Worm (Caenorhabditis elegans): ENCODE measurements around the gene pus-1.

The pus-1 gene

ce11 chrV:16831310-16831709, 36.6 kb upstream of the pus-1 start:
- TF ChIP-seq cog-1 (tag; optimal IDR thresholded peaks at IDR 0.05) (no peak), ref-1 (GFP tag; conservative IDR thresholded peaks at IDR 0.05) (no peak), ztf-29 (GFP tag; IDR thresholded peaks at IDR 0.05) (no peak)

- TF ChIP-seq tab-1 (GFP tag; IDR thresholded peaks at IDR 0.05) (no peak), flt-1 (GFP tag; IDR thresholded peaks at IDR 0.05) (no peak), ztf-23 (GFP tag; IDR thresholded peaks at IDR 0.05) (no peak), ref-1 (GFP tag; conservative IDR thresholded peaks at IDR 0.05) (no peak), med-1 (GFP tag; optimal IDR thresholded peaks at IDR 0.05; ENCODE audit: insufficient read depth) (no peak), ztf-29 (GFP tag; IDR thresholded peaks at IDR 0.05) (no peak), cog-1 (tag; optimal IDR thresholded peaks at IDR 0.05) (no peak), T22C8.4 (GFP tag; IDR thresholded peaks at IDR 0.05) (no peak), klf-2 (GFP tag; conservative IDR thresholded peaks at IDR 0.05) (no peak)
These were observed 34.6 kb upstream of the pus-1 start, which contains the start of gene srh-214 for ce11 chrV:16829396-16829795. srh-214 (minus strand) TSS chrV:16829755.

- TF ChIP-seq ztf-23 (GFP tag; IDR thresholded peaks at IDR 0.05) (no peak), T22C8.4 (GFP tag; IDR thresholded peaks at IDR 0.05) (no peak), flt-1 (GFP tag; IDR thresholded peaks at IDR 0.05) (no peak), ztf-29 (GFP tag; IDR thresholded peaks at IDR 0.05) (no peak), ref-1 (GFP tag; conservative IDR thresholded peaks at IDR 0.05) (no peak), klf-2 (GFP tag; conservative IDR thresholded peaks at IDR 0.05) (no peak), cog-1 (tag; optimal IDR thresholded peaks at IDR 0.05) (no peak), med-1 (GFP tag; optimal IDR thresholded peaks at IDR 0.05; ENCODE audit: insufficient read depth) (no peak), tab-1 (GFP tag; IDR thresholded peaks at IDR 0.05) (no peak)
These were observed 32.7 kb upstream of the pus-1 start, which contains the start of gene srh-216 for ce11 chrV:16827485-16827884. srh-216 (minus strand) TSS chrV:16827585.

ce11 chrV:16821270-16821737, 26.6 kb upstream of the pus-1 start, which contains the start of gene T20B3.14:
T20B3.14 (minus strand) TSS chrV:16821320.
- TF ChIP-seq med-1 (GFP tag; optimal IDR thresholded peaks at IDR 0.05; ENCODE audit: insufficient read depth), result no peak
- no peak for TF ChIP-seq ztf-23 (GFP tag; IDR thresholded peaks at IDR 0.05)
- TF ChIP-seq ztf-29 (GFP tag; IDR thresholded peaks at IDR 0.05), result no peak
- no peak for TF ChIP-seq klf-2 (GFP tag; conservative IDR thresholded peaks at IDR 0.05)
- TF ChIP-seq cog-1 (tag; optimal IDR thresholded peaks at IDR 0.05), result no peak
- TF ChIP-seq T22C8.4 (GFP tag; IDR thresholded peaks at IDR 0.05), result no peak
- no peak for TF ChIP-seq tab-1 (GFP tag; IDR thresholded peaks at IDR 0.05)
- no peak for TF ChIP-seq flt-1 (GFP tag; IDR thresholded peaks at IDR 0.05)

ce11 chrV:16816707-16817106, 22.0 kb upstream of the pus-1 start:
- no peak for TF ChIP-seq ztf-23 (GFP tag; IDR thresholded peaks at IDR 0.05)
- no peak for TF ChIP-seq klf-2 (GFP tag; conservative IDR thresholded peaks at IDR 0.05)
- no peak for TF ChIP-seq T22C8.4 (GFP tag; IDR thresholded peaks at IDR 0.05)
- TF ChIP-seq med-1 (GFP tag; optimal IDR thresholded peaks at IDR 0.05; ENCODE audit: insufficient read depth), result no peak
- no peak for TF ChIP-seq ref-1 (GFP tag; conservative IDR thresholded peaks at IDR 0.05)
- no peak for TF ChIP-seq cog-1 (tag; optimal IDR thresholded peaks at IDR 0.05)
- TF ChIP-seq ztf-29 (GFP tag; IDR thresholded peaks at IDR 0.05), result no peak
- no peak for TF ChIP-seq tab-1 (GFP tag; IDR thresholded peaks at IDR 0.05)

- no peak for TF ChIP-seq klf-2 (GFP tag; conservative IDR thresholded peaks at IDR 0.05)
- no peak for TF ChIP-seq flt-1 (GFP tag; IDR thresholded peaks at IDR 0.05)
- no peak for TF ChIP-seq ztf-29 (GFP tag; IDR thresholded peaks at IDR 0.05)
- no peak for TF ChIP-seq med-1 (GFP tag; optimal IDR thresholded peaks at IDR 0.05; ENCODE audit: insufficient read depth)
- no peak for TF ChIP-seq cog-1 (tag; optimal IDR thresholded peaks at IDR 0.05)
- TF ChIP-seq ref-1 (GFP tag; conservative IDR thresholded peaks at IDR 0.05), result no peak
- no peak for TF ChIP-seq ztf-23 (GFP tag; IDR thresholded peaks at IDR 0.05)
- TF ChIP-seq tab-1 (GFP tag; IDR thresholded peaks at IDR 0.05), result no peak
- no peak for TF ChIP-seq T22C8.4 (GFP tag; IDR thresholded peaks at IDR 0.05)
These were observed 20.5 kb upstream of the pus-1 start, which contains the start of gene T20B3.1 for ce11 chrV:16815261-16815660. T20B3.1 (plus strand) TSS chrV:16815561.

ce11 chrV:16814541-16815207, 19.9 kb upstream of the pus-1 start:
- TF ChIP-seq ref-1 (GFP tag; conservative IDR thresholded peaks at IDR 0.05) (no peak), ztf-23 (GFP tag; IDR thresholded peaks at IDR 0.05) (no peak), T22C8.4 (GFP tag; IDR thresholded peaks at IDR 0.05) (no peak), klf-2 (GFP tag; conservative IDR thresholded peaks at IDR 0.05) (no peak)

- TF ChIP-seq T22C8.4 (GFP tag; IDR thresholded peaks at IDR 0.05) (no peak), med-1 (GFP tag; optimal IDR thresholded peaks at IDR 0.05; ENCODE audit: insufficient read depth) (no peak), ztf-23 (GFP tag; IDR thresholded peaks at IDR 0.05) (no peak), cog-1 (tag; optimal IDR thresholded peaks at IDR 0.05) (no peak), tab-1 (GFP tag; IDR thresholded peaks at IDR 0.05) (no peak)
These were observed 17.6 kb upstream of the pus-1 start for ce11 chrV:16812371-16812770.

- TF ChIP-seq flt-1 (GFP tag; IDR thresholded peaks at IDR 0.05), result no peak
- no peak for TF ChIP-seq T22C8.4 (GFP tag; IDR thresholded peaks at IDR 0.05)
- TF ChIP-seq ref-1 (GFP tag; conservative IDR thresholded peaks at IDR 0.05), result no peak
These were observed 17.1 kb upstream of the pus-1 start for ce11 chrV:16811841-16812240.

ce11 chrV:16808168-16808567, 13.4 kb upstream of the pus-1 start:
- no peak for TF ChIP-seq flt-1 (GFP tag; IDR thresholded peaks at IDR 0.05)
- TF ChIP-seq klf-2 (GFP tag; conservative IDR thresholded peaks at IDR 0.05), result no peak
- TF ChIP-seq cog-1 (tag; optimal IDR thresholded peaks at IDR 0.05), result no peak
- no peak for TF ChIP-seq tab-1 (GFP tag; IDR thresholded peaks at IDR 0.05)
- no peak for TF ChIP-seq med-1 (GFP tag; optimal IDR thresholded peaks at IDR 0.05; ENCODE audit: insufficient read depth)
- TF ChIP-seq ztf-23 (GFP tag; IDR thresholded peaks at IDR 0.05), result no peak
- TF ChIP-seq T22C8.4 (GFP tag; IDR thresholded peaks at IDR 0.05), result no peak
- no peak for TF ChIP-seq ref-1 (GFP tag; conservative IDR thresholded peaks at IDR 0.05)
- no peak for TF ChIP-seq ztf-29 (GFP tag; IDR thresholded peaks at IDR 0.05)
